Worm (Caenorhabditis elegans) whole organism, midembryonic: ENCODE data around the gene slc-36.5.

Source experiments
- tab-1 ChIP-seq: fragments of 200-800 bp; sonication (Bioruptor generic); IDR thresholded peaks from 2 replicates; pipeline ENCODE4 v1.3.6; 2022; ENCODE audit warnings: missing genetic modification characterization, missing compliant biosample characterization
- ztf-23 ChIP-seq: fragments of 200-800 bp; sonication (Bioruptor generic); IDR thresholded peaks from 2 replicates; pipeline ENCODE4 v1.3.6; 2022; ENCODE audit warnings: missing genetic modification reagents, missing genetic modification characterization, missing compliant biosample characterization

- TF ChIP-seq tab-1 (GFP tag; lab: Robert Waterston, UW) (no peak), ztf-23 (GFP tag; lab: Robert Waterston, UW) (no peak)
Observed at ce11 chrII:6876957-6877356, at the start of gene slc-36.5.
